Fruit fly (Drosophila melanogaster) whole organism, pupa: ENCODE measurements around the gene CG12012.

Experiments
- CG14655 ChIP-seq: fragments of 200-800 bp; sonication (Bioruptor generic); optimal IDR thresholded peaks from 3 replicates; lab custom pipeline; 2017; ENCODE audit warnings: mild to moderate bottlenecking, missing biosample characterization, missing genetic modification reagents, missing genetic modification characterization
- CG15710 ChIP-seq: fragments of 200-800 bp; sonication (Bioruptor generic); optimal IDR thresholded peaks from 2 replicates; lab custom pipeline; 2018; ENCODE audit warnings: missing biosample characterization, mild to moderate bottlenecking, missing genetic modification characterization, moderate library complexity
- CG34367 ChIP-seq: fragments of 200-800 bp; sonication (Bioruptor generic); optimal IDR thresholded peaks from 2 replicates; lab custom pipeline; 2018; ENCODE audit warnings: missing biosample characterization, mild to moderate bottlenecking, missing genetic modification characterization
- Pif1A ChIP-seq: fragments of 200-800 bp; sonication (Bioruptor generic); optimal IDR thresholded peaks from 3 replicates; lab custom pipeline; 2016; ENCODE audit warnings: missing biosample characterization, missing genetic modification characterization
- Pif1B ChIP-seq: fragments of 200-800 bp; sonication (Bioruptor generic); optimal IDR thresholded peaks from 3 replicates; lab custom pipeline; 2016; ENCODE audit warnings: missing biosample characterization, missing genetic modification characterization
- fd96Ca ChIP-seq: fragments of 200-800 bp; sonication (Bioruptor generic); IDR thresholded peaks from 3 replicates; pipeline ENCODE4 v1.3.6; 2022; ENCODE audit warnings: missing biosample characterization, missing genetic modification characterization

dm6 chr3L:3399923-3400309, 23.4 kb downstream of the CG12012 start:
- no peak for TF ChIP-seq Pif1B
- no peak for TF ChIP-seq Pif1A
- no peak for TF ChIP-seq CG15710
- TF ChIP-seq CG14655 = no peak
- TF ChIP-seq fd96Ca (GFP tag; lab: Robert Waterston, UW) = no peak
- no peak for TF ChIP-seq CG34367 (tag; lab: Kevin White, UChicago)
